Worm (Caenorhabditis elegans) whole organism, young adult: ENCODE data around the gene tftc-3.

Source experiments
- B0261.1 ChIP-seq: sonication (generic microtip); optimal IDR thresholded peaks from 2 replicates; lab custom pipeline; 2016; ENCODE audit warnings: mild to moderate bottlenecking, missing genetic modification characterization, moderate library complexity, missing compliant biosample characterization
- B0336.3 ChIP-seq: fragments of 200-800 bp; sonication (Bioruptor generic); IDR thresholded peaks from 2 replicates; pipeline ENCODE4 v1.3.6; 2022; ENCODE audit warnings: missing genetic modification characterization, missing compliant biosample characterization
- F23B12.7 ChIP-seq: sonication (generic microtip); optimal IDR thresholded peaks from 2 replicates; lab custom pipeline; 2017; ENCODE audit warnings: missing genetic modification characterization, mild to moderate bottlenecking, missing compliant biosample characterization, antibody characterized with exemption, moderate library complexity; ENCODE audit not compliant: insufficient read depth
- F37B4.10 ChIP-seq: fragments of 200-800 bp; sonication (Bioruptor generic); IDR thresholded peaks from 2 replicates; pipeline ENCODE4 v1.3.6; 2022; ENCODE audit warnings: missing genetic modification characterization, missing compliant biosample characterization
- F49E8.2 ChIP-seq: sonication (generic microtip); optimal IDR thresholded peaks from 3 replicates; lab custom pipeline; 2017; ENCODE audit warnings: missing genetic modification characterization, mild to moderate bottlenecking, missing compliant biosample characterization, antibody characterized with exemption, moderate library complexity; ENCODE audit not compliant: insufficient read depth
- F52B5.7 ChIP-seq: sonication (generic microtip); optimal IDR thresholded peaks from 2 replicates; lab custom pipeline; 2016; ENCODE audit warnings: mild to moderate bottlenecking, missing genetic modification characterization, missing compliant biosample characterization
- F57C9.4 ChIP-seq: sonication (generic microtip); optimal IDR thresholded peaks from 2 replicates; lab custom pipeline; 2017; ENCODE audit warnings: mild to moderate bottlenecking, missing genetic modification characterization, missing compliant biosample characterization
- K12H6.12 ChIP-seq: fragments of 200-800 bp; sonication (Bioruptor generic); optimal IDR thresholded peaks from 2 replicates; lab custom pipeline; 2018; ENCODE audit warnings: mild to moderate bottlenecking, missing genetic modification characterization, missing compliant biosample characterization
- Y67H2A.10 ChIP-seq: fragments of 200-800 bp; sonication (Bioruptor generic); conservative IDR thresholded peaks from 2 replicates; pipeline ENCODE4 v1.3.6; 2022; ENCODE audit warnings: missing genetic modification reagents, missing genetic modification characterization, missing compliant biosample characterization
- Y79H2A.3 ChIP-seq: fragments of 200-800 bp; sonication (Bioruptor generic); conservative IDR thresholded peaks from 2 replicates; pipeline ENCODE4 v1.3.6; 2022; ENCODE audit warnings: missing genetic modification reagents, missing genetic modification characterization, missing compliant biosample characterization
- Y95B8A.8 ChIP-seq: fragments of 200-800 bp; sonication (Bioruptor generic); IDR thresholded peaks from 2 replicates; pipeline ENCODE4 v1.3.6; 2022; ENCODE audit warnings: missing genetic modification reagents, missing genetic modification characterization, missing compliant biosample characterization
- ama-1 ChIP-seq, 3 experiments: fragments of 150-350 bp in 1 of 3; sonication (generic microtip) in 2 of 3; optimal IDR thresholded peaks; 2 replicates each; lab custom pipeline; 2014 to 2018; ENCODE audit warnings: missing biosample characterization in 2 of 3, missing genetic modification characterization in 2 of 3, missing genetic modification reagents in 2 of 3
- aptf-3 ChIP-seq: fragments of 200-800 bp; sonication (Bioruptor generic); IDR thresholded peaks from 2 replicates; pipeline ENCODE4 v1.3.6; 2022; ENCODE audit warnings: missing genetic modification characterization, missing compliant biosample characterization
- cebp-1 ChIP-seq, 2 experiments: fragments of 200-800 bp in 1 of 2; sonication (Bioruptor generic) in 1 of 2; sonication (generic microtip) in 1 of 2; IDR thresholded peaks in 1 of 2; optimal IDR thresholded peaks in 1 of 2; 2 replicates each; pipeline versions ENCODE4 v1.3.6 to Lab custom; 2017 to 2022; ENCODE audit warnings: missing compliant biosample characterization in 2 of 2, missing genetic modification characterization in 2 of 2, mild to moderate bottlenecking in 1 of 2, missing genetic modification reagents in 1 of 2, moderate library complexity in 1 of 2
- ceh-27 ChIP-seq: fragments of 200-800 bp; sonication (Bioruptor generic); optimal IDR thresholded peaks from 2 replicates; lab custom pipeline; 2018; ENCODE audit warnings: mild to moderate bottlenecking, missing genetic modification characterization, moderate library complexity, missing compliant biosample characterization
- ceh-40 ChIP-seq: fragments of 200-800 bp; sonication (Bioruptor generic); IDR thresholded peaks from 2 replicates; pipeline ENCODE4 v1.3.6; 2022; ENCODE audit warnings: missing genetic modification characterization, missing compliant biosample characterization
- egl-18 ChIP-seq: fragments of 200-800 bp; sonication (Bioruptor generic); IDR thresholded peaks from 2 replicates; pipeline ENCODE4 v1.3.6; 2022; ENCODE audit warnings: missing genetic modification reagents, missing genetic modification characterization, missing compliant biosample characterization
- ets-4 ChIP-seq: fragments of 200-800 bp; sonication (Bioruptor generic); optimal IDR thresholded peaks from 2 replicates; lab custom pipeline; 2018; ENCODE audit warnings: mild to moderate bottlenecking, missing genetic modification characterization, missing compliant biosample characterization
- fkh-3 ChIP-seq: sonication (generic microtip); optimal IDR thresholded peaks from 2 replicates; lab custom pipeline; 2016; ENCODE audit warnings: mild to moderate bottlenecking, missing genetic modification characterization, missing compliant biosample characterization
- him-1 ChIP-seq: sonication (generic microtip); optimal IDR thresholded peaks from 2 replicates; lab custom pipeline; 2016; ENCODE audit warnings: missing genotype, missing genetic modification reagents, missing genetic modification characterization, missing compliant biosample characterization
- hmg-1.2 ChIP-seq: fragments of 200-800 bp; sonication (Bioruptor generic); IDR thresholded peaks from 2 replicates; pipeline ENCODE4 v1.3.6; 2022; ENCODE audit warnings: missing genetic modification reagents, missing genetic modification characterization, missing compliant biosample characterization
- lsl-1 ChIP-seq: fragments of 200-800 bp; sonication (Bioruptor generic); optimal IDR thresholded peaks from 2 replicates; lab custom pipeline; 2018; ENCODE audit warnings: mild to moderate bottlenecking, missing genetic modification characterization, moderate library complexity, missing compliant biosample characterization
- madf-8 ChIP-seq: fragments of 200-800 bp; sonication (Bioruptor generic); conservative IDR thresholded peaks from 2 replicates; pipeline ENCODE4 v1.3.6; 2022; ENCODE audit warnings: missing genetic modification reagents, missing genetic modification characterization, missing compliant biosample characterization
- nfyb-1 ChIP-seq: fragments of 200-800 bp; sonication (Bioruptor generic); IDR thresholded peaks from 2 replicates; pipeline ENCODE4 v1.3.6; 2022; ENCODE audit warnings: missing genetic modification reagents, missing genetic modification characterization, missing compliant biosample characterization
- nhr-179 ChIP-seq: sonication (generic microtip); optimal IDR thresholded peaks from 2 replicates; lab custom pipeline; 2016; ENCODE audit warnings: mild to moderate bottlenecking, missing genetic modification characterization, missing compliant biosample characterization
- nhr-80 ChIP-seq: sonication (generic microtip); optimal IDR thresholded peaks from 2 replicates; lab custom pipeline; 2016; ENCODE audit warnings: missing genetic modification characterization, missing compliant biosample characterization
- nhr-90 ChIP-seq: sonication (generic microtip); optimal IDR thresholded peaks from 2 replicates; lab custom pipeline; 2016; ENCODE audit warnings: missing genotype, mild to moderate bottlenecking, missing genetic modification characterization, missing compliant biosample characterization
- pbrm-1 ChIP-seq: fragments of 200-800 bp; sonication (Bioruptor generic); IDR thresholded peaks from 2 replicates; pipeline ENCODE4 v1.3.6; 2022; ENCODE audit warnings: missing genetic modification reagents, missing genetic modification characterization, missing compliant biosample characterization
- pha-4 ChIP-seq: fragments of 150-350 bp; sonication (generic microtip); optimal IDR thresholded peaks from 2 replicates; lab custom pipeline; 2014; ENCODE audit warnings: missing biosample characterization, missing genetic modification reagents, missing genetic modification characterization
- rcor-1 ChIP-seq: fragments of 200-800 bp; sonication (Bioruptor generic); IDR thresholded peaks from 2 replicates; pipeline ENCODE4 v1.3.6; 2022; ENCODE audit warnings: missing genetic modification reagents, missing genetic modification characterization, missing compliant biosample characterization
- rec-8 ChIP-seq, 2 experiments: sonication (generic microtip); optimal IDR thresholded peaks; 2 replicates each; lab custom pipeline; 2016; ENCODE audit warnings: mild to moderate bottlenecking in 2 of 2, missing genetic modification characterization in 2 of 2, missing genetic modification reagents in 2 of 2, missing genotype in 2 of 2, missing biosample characterization in 1 of 2, missing compliant biosample characterization in 1 of 2, moderate library complexity in 1 of 2
- snpc-3.4 ChIP-seq: sonication (generic microtip); optimal IDR thresholded peaks from 2 replicates; lab custom pipeline; 2017; ENCODE audit warnings: missing genetic modification characterization, mild to moderate bottlenecking, missing compliant biosample characterization, antibody characterized with exemption, moderate library complexity, missing genotype, missing genetic modification reagents
- tbx-9 ChIP-seq: sonication (generic microtip); optimal IDR thresholded peaks from 2 replicates; lab custom pipeline; 2016; ENCODE audit warnings: borderline replicate concordance, missing genetic modification characterization, inconsistent platforms, missing compliant biosample characterization
- unc-130 ChIP-seq: sonication (generic microtip); optimal IDR thresholded peaks from 2 replicates; lab custom pipeline; 2016; ENCODE audit warnings: missing genetic modification reagents, missing genetic modification characterization, missing compliant biosample characterization
- unc-62 ChIP-seq: fragments of 150-350 bp; optimal IDR thresholded peaks from 2 replicates; lab custom pipeline; 2014; ENCODE audit warnings: missing biosample characterization, missing genetic modification reagents, missing genetic modification characterization
- zfh-2 ChIP-seq: fragments of 200-800 bp; sonication (Bioruptor generic); conservative IDR thresholded peaks from 2 replicates; pipeline ENCODE4 v1.3.6; 2022; ENCODE audit warnings: missing genetic modification reagents, missing genetic modification characterization, missing compliant biosample characterization
- ztf-3 ChIP-seq: fragments of 200-800 bp; sonication (Bioruptor generic); optimal IDR thresholded peaks from 2 replicates; lab custom pipeline; 2018; ENCODE audit warnings: mild to moderate bottlenecking, missing genetic modification characterization, missing compliant biosample characterization

tftc-3 gene

ce11 chrV:10220605-10221004 is 10.5 kb upstream of the tftc-3 start, which contains the start of gene C12D8.13:
Gene C12D8.13 (minus strand): TSS chrV:10220705.
- TF ChIP-seq F52B5.7 (tag; lab: Kevin White, UChicago) (no peak), F23B12.7 (tag; lab: Kevin White, UChicago) (no peak), snpc-3.4 (tag; lab: Kevin White, UChicago) (no peak), F49E8.2 (no peak), F37B4.10 (GFP tag; lab: Robert Waterston, UW) (no peak), B0336.3 (GFP tag; lab: Robert Waterston, UW) (no peak), madf-8 (GFP tag; lab: Robert Waterston, UW) (no peak), ama-1 (optimal IDR thresholded peaks at IDR 0.05; lab: Kevin White, UChicago) (no peak), ama-1 (GFP tag; optimal IDR thresholded peaks at IDR 0.05; lab: Kevin White, UChicago) (no peak), rec-8 (tag; optimal IDR thresholded peaks at IDR 0.05; lab: Kevin White, UChicago) (no peak), nhr-80 (no peak), nhr-179 (no peak), hmg-1.2 (GFP tag; lab: Robert Waterston, UW) (no peak), ceh-40 (GFP tag; lab: Robert Waterston, UW) (no peak), egl-18 (no peak), nhr-90 (tag; lab: Kevin White, UChicago) (no peak), pbrm-1 (no peak), nfyb-1 (no peak)

- no peak for TF ChIP-seq rcor-1 (GFP tag; lab: Robert Waterston, UW)
- no peak for TF ChIP-seq tbx-9 (tag; lab: Kevin White, UChicago)
- no peak for TF ChIP-seq zfh-2
- TF ChIP-seq ceh-27 (GFP tag; lab: Kevin White, UChicago) = no peak
- no peak for TF ChIP-seq B0261.1
- no peak for TF ChIP-seq unc-130 (GFP tag; lab: Kevin White, UChicago)
- TF ChIP-seq ztf-3 (GFP tag; lab: Kevin White, UChicago) = no peak
- TF ChIP-seq unc-62 (GFP tag; lab: Kevin White, UChicago) = no peak
- TF ChIP-seq cebp-1 (GFP tag; IDR thresholded peaks at IDR 0.05; lab: Robert Waterston, UW) = no peak
- TF ChIP-seq cebp-1 (tag; optimal IDR thresholded peaks at IDR 0.05; lab: Kevin White, UChicago) = no peak
- TF ChIP-seq F37B4.10 (GFP tag; lab: Robert Waterston, UW) = no peak
- no peak for TF ChIP-seq K12H6.12
- TF ChIP-seq fkh-3 (tag; lab: Kevin White, UChicago) = no peak
- TF ChIP-seq Y95B8A.8 (GFP tag; lab: Robert Waterston, UW) = no peak
- no peak for TF ChIP-seq him-1 (tag; lab: Kevin White, UChicago)
- no peak for TF ChIP-seq Y67H2A.10
- TF ChIP-seq aptf-3 (GFP tag; lab: Robert Waterston, UW) = no peak
- TF ChIP-seq Y79H2A.3 (GFP tag; lab: Robert Waterston, UW) = no peak
Observed at ce11 chrV:10216724-10217123, 6.6 kb upstream of the tftc-3 start, which contains the start of gene ZK856.14. Gene ZK856.14 (plus strand): TSS chrV:10217024.

ce11 chrV:10212627-10213026 is 2.5 kb upstream of the tftc-3 start, which contains the start of gene hpo-40:
Gene hpo-40 (plus strand): TSS chrV:10212927.
- TF ChIP-seq F57C9.4 (tag; lab: Kevin White, UChicago) = no peak
- TF ChIP-seq pha-4 (tag; lab: Kevin White, UChicago) = no peak
- TF ChIP-seq lsl-1 (GFP tag; lab: Kevin White, UChicago) = peak; percentile 34
- TF ChIP-seq ets-4 (GFP tag; lab: Kevin White, UChicago) = no peak
